Worm (Caenorhabditis elegans) whole organism, mixed stage, embryonic: ENCODE results near the gene C55A6.1.

Experiments used
- mab-5 ChIP-seq: fragments of 150-350 bp; optimal IDR thresholded peaks from 2 replicates; lab custom pipeline; 2014; ENCODE audit warnings: missing biosample characterization, missing genetic modification characterization
- zip-8 ChIP-seq: fragments of 150-350 bp; optimal IDR thresholded peaks from 2 replicates; lab custom pipeline; 2014; ENCODE audit warnings: missing biosample characterization, missing genetic modification characterization

DNA sequence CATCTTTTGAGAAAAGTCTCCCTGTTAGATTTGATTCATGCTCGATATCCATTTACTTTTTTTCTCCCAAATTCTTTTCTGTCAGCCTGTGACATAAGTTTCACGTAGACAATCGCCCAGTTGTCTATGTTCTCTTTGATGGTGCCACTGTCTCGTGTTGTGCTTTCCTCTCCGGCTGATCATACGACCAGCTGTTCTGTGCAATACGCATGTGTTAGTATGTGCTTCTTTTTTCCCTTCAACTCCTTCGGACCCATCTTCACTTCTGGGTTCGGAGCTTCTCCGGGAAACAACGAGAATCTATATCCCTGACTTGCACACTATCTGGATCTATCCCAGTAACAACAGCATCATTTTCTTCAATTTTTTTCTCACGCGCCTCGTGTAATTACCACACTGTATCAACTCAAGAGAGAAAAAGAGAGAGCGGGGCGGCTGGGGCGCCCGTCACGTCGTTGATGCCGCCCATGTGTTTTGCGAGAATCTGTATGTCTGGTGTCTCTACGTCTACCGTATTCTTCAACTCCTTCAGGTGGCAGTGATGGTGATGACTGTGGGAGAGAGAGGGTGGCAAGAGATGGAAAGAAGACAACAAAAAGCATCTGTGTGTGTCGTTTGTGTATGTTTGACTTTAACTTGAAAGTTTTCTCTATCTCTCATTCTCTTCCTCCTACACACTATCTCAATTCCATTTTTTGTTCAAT is 27.2 kb upstream of the C55A6.1 start:
- TF ChIP-seq mab-5 (tag; lab: Kevin White, UChicago) = no peak
- no peak for TF ChIP-seq zip-8 (tag; lab: Kevin White, UChicago)
